Fruit fly (Drosophila melanogaster) whole organism, prepupa: ENCODE data around the gene Parg.

Experiments used
- CG10631 ChIP-seq: fragments of 200-800 bp; sonication (Bioruptor generic); optimal IDR thresholded peaks from 2 replicates; lab custom pipeline; 2016; ENCODE audit warnings: missing biosample characterization, missing genetic modification characterization
- CG10669 ChIP-seq: fragments of 200-800 bp; sonication (Bioruptor generic); optimal IDR thresholded peaks from 3 replicates; lab custom pipeline; 2018; ENCODE audit warnings: missing biosample characterization, mild to moderate bottlenecking, missing genetic modification characterization, moderate library complexity
- CG11762 ChIP-seq: fragments of 200-800 bp; sonication (Bioruptor generic); optimal IDR thresholded peaks from 3 replicates; lab custom pipeline; 2016; ENCODE audit warnings: missing biosample characterization, missing genetic modification characterization; ENCODE audit not compliant: insufficient read depth
- CG11902 ChIP-seq: fragments of 200-800 bp; sonication (Bioruptor generic); optimal IDR thresholded peaks from 3 replicates; lab custom pipeline; 2016; ENCODE audit warnings: missing biosample characterization, missing genetic modification characterization
- CG1621 ChIP-seq: fragments of 200-800 bp; sonication (Bioruptor generic); optimal IDR thresholded peaks from 3 replicates; lab custom pipeline; 2018; ENCODE audit warnings: missing biosample characterization, mild to moderate bottlenecking, missing genetic modification characterization
- CG16779 ChIP-seq: fragments of 200-800 bp; sonication (Bioruptor generic); optimal IDR thresholded peaks from 3 replicates; lab custom pipeline; 2017; ENCODE audit warnings: missing biosample characterization, mild to moderate bottlenecking, missing genetic modification characterization
- CG3032 ChIP-seq: fragments of 200-800 bp; optimal IDR thresholded peaks from 2 replicates; lab custom pipeline; 2019; ENCODE audit warnings: missing biosample characterization, mild to moderate bottlenecking, missing genetic modification characterization, moderate library complexity
- CG32006 ChIP-seq: fragments of 200-800 bp; sonication (Bioruptor generic); optimal IDR thresholded peaks from 3 replicates; lab custom pipeline; 2017; ENCODE audit warnings: missing biosample characterization, mild to moderate bottlenecking, missing genetic modification characterization
- CG34406 ChIP-seq: fragments of 200-800 bp; sonication (Bioruptor generic); optimal IDR thresholded peaks from 3 replicates; lab custom pipeline; 2016; ENCODE audit warnings: missing biosample characterization, missing genetic modification characterization
- CG3919 ChIP-seq: fragments of 200-800 bp; sonication (Bioruptor generic); optimal IDR thresholded peaks from 3 replicates; lab custom pipeline; 2016; ENCODE audit warnings: missing biosample characterization, missing genetic modification characterization
- CG4318 ChIP-seq: fragments of 200-800 bp; sonication (Bioruptor generic); optimal IDR thresholded peaks from 3 replicates; lab custom pipeline; 2017; ENCODE audit warnings: missing biosample characterization, mild to moderate bottlenecking, missing genetic modification characterization
- CG6163 ChIP-seq: fragments of 200-800 bp; sonication (Bioruptor generic); IDR thresholded peaks from 3 replicates; pipeline ENCODE4 v1.3.6; 2022; ENCODE audit warnings: missing biosample characterization, missing genetic modification characterization
- CG6276 ChIP-seq: fragments of 200-800 bp; sonication (Bioruptor generic); optimal IDR thresholded peaks from 2 replicates; lab custom pipeline; 2017; ENCODE audit warnings: missing biosample characterization, mild to moderate bottlenecking, missing genetic modification characterization
- CG6792 ChIP-seq: fragments of 200-800 bp; sonication (Bioruptor generic); optimal IDR thresholded peaks from 3 replicates; lab custom pipeline; 2016; ENCODE audit warnings: missing biosample characterization, missing genetic modification characterization
- CG6808 ChIP-seq: fragments of 200-800 bp; sonication (Bioruptor generic); optimal IDR thresholded peaks from 3 replicates; lab custom pipeline; 2017; ENCODE audit warnings: missing biosample characterization, missing genetic modification characterization, mild to moderate bottlenecking, moderate library complexity, missing genetic modification reagents
- CG6854 ChIP-seq: fragments of 200-800 bp; sonication (Bioruptor generic); optimal IDR thresholded peaks from 2 replicates; lab custom pipeline; 2017; ENCODE audit warnings: missing biosample characterization, mild to moderate bottlenecking, missing genetic modification characterization
- CG8119 ChIP-seq: fragments of 200-800 bp; sonication (Bioruptor generic); IDR thresholded peaks from 3 replicates; pipeline ENCODE4 v1.3.6; 2022; ENCODE audit warnings: missing biosample characterization, missing genetic modification characterization
- CG8632 ChIP-seq: fragments of 200-800 bp; sonication (Bioruptor generic); optimal IDR thresholded peaks from 3 replicates; lab custom pipeline; 2016; ENCODE audit warnings: missing biosample characterization, missing genetic modification characterization
- CG9139 ChIP-seq: fragments of 200-800 bp; sonication (Bioruptor generic); optimal IDR thresholded peaks from 3 replicates; lab custom pipeline; 2017; ENCODE audit warnings: missing biosample characterization, mild to moderate bottlenecking, missing genetic modification characterization
- Eip78C ChIP-seq: fragments of 200-800 bp; sonication (Bioruptor generic); peaks from one replicate; lab custom pipeline; 2016; ENCODE audit warnings: missing biosample characterization, missing genetic modification characterization
- Eip93F ChIP-seq: fragments of 200-800 bp; sonication (Bioruptor generic); optimal IDR thresholded peaks from 2 replicates; lab custom pipeline; 2016; ENCODE audit warnings: missing biosample characterization, mild to moderate bottlenecking, missing genetic modification characterization
- Ets21C ChIP-seq: fragments of 200-800 bp; sonication (Bioruptor generic); optimal IDR thresholded peaks from 3 replicates; lab custom pipeline; 2016; ENCODE audit warnings: missing biosample characterization, missing genetic modification characterization
- Gug ChIP-seq: fragments of 200-800 bp; sonication (Bioruptor generic); IDR thresholded peaks from 2 replicates; pipeline ENCODE4 v1.3.6; 2022; ENCODE audit warnings: missing biosample characterization, missing genetic modification characterization
- Hr38 ChIP-seq: sonication (Bioruptor generic); optimal IDR thresholded peaks from 2 replicates; lab custom pipeline; 2016; ENCODE audit warnings: missing biosample characterization, missing genetic modification characterization
- Hr39 ChIP-seq: fragments of 200-800 bp; sonication (Bioruptor generic); optimal IDR thresholded peaks from 2 replicates; lab custom pipeline; 2016; ENCODE audit warnings: missing biosample characterization, missing genetic modification characterization
- Hr4 ChIP-seq: fragments of 200-800 bp; sonication (Bioruptor generic); optimal IDR thresholded peaks from 3 replicates; lab custom pipeline; 2016; ENCODE audit warnings: missing biosample characterization, missing genetic modification characterization
- Met ChIP-seq: fragments of 200-800 bp; sonication (Bioruptor generic); optimal IDR thresholded peaks from 3 replicates; lab custom pipeline; 2016; ENCODE audit warnings: missing biosample characterization, missing genetic modification characterization
- OdsH ChIP-seq: fragments of 200-800 bp; sonication (Bioruptor generic); optimal IDR thresholded peaks from 3 replicates; lab custom pipeline; 2016; ENCODE audit warnings: missing biosample characterization, missing genetic modification characterization
- Smox ChIP-seq: fragments of 200-800 bp; sonication (Bioruptor generic); optimal IDR thresholded peaks from 3 replicates; lab custom pipeline; 2016; ENCODE audit warnings: missing biosample characterization, missing genetic modification characterization
- Sox14 ChIP-seq: fragments of 200-800 bp; sonication (Bioruptor generic); optimal IDR thresholded peaks from 3 replicates; lab custom pipeline; 2016; ENCODE audit warnings: missing biosample characterization, missing genetic modification characterization
- achi ChIP-seq: fragments of 200-800 bp; sonication (Bioruptor generic); optimal IDR thresholded peaks from 3 replicates; lab custom pipeline; 2016; ENCODE audit warnings: missing biosample characterization, missing genetic modification characterization
- acj6 ChIP-seq: fragments of 200-800 bp; sonication (Bioruptor generic); optimal IDR thresholded peaks from 3 replicates; lab custom pipeline; 2016; ENCODE audit warnings: missing biosample characterization, missing genetic modification characterization
- dac ChIP-seq: fragments of 200-800 bp; sonication (Bioruptor generic); optimal IDR thresholded peaks from 2 replicates; lab custom pipeline; 2017; ENCODE audit warnings: missing biosample characterization, mild to moderate bottlenecking, missing genetic modification characterization
- dsx ChIP-seq: fragments of 200-800 bp; optimal IDR thresholded peaks from 3 replicates; lab custom pipeline; 2019; ENCODE audit warnings: missing biosample characterization, mild to moderate bottlenecking, missing genetic modification characterization, moderate library complexity; ENCODE audit not compliant: poor library complexity, severe bottlenecking
- esn ChIP-seq: fragments of 200-800 bp; sonication (Bioruptor generic); optimal IDR thresholded peaks from 2 replicates; lab custom pipeline; 2016; ENCODE audit warnings: missing biosample characterization, mild to moderate bottlenecking, missing genetic modification characterization, moderate library complexity
- fd59A ChIP-seq: fragments of 200-800 bp; sonication (Bioruptor generic); optimal IDR thresholded peaks from 2 replicates; lab custom pipeline; 2017; ENCODE audit warnings: missing biosample characterization, mild to moderate bottlenecking, missing genetic modification characterization, missing genetic modification reagents
- fkh ChIP-seq: fragments of 200-800 bp; sonication (Bioruptor generic); optimal IDR thresholded peaks from 3 replicates; lab custom pipeline; 2017; ENCODE audit warnings: missing biosample characterization, mild to moderate bottlenecking, missing genetic modification characterization, moderate library complexity
- lz ChIP-seq: fragments of 200-800 bp; sonication (Bioruptor generic); optimal IDR thresholded peaks from 3 replicates; lab custom pipeline; 2016; ENCODE audit warnings: missing biosample characterization, missing genetic modification characterization
- net ChIP-seq: fragments of 200-800 bp; sonication (Bioruptor generic); optimal IDR thresholded peaks from 3 replicates; lab custom pipeline; 2016; ENCODE audit warnings: missing biosample characterization, missing genetic modification characterization
- pdm3 ChIP-seq: fragments of 200-800 bp; sonication (Bioruptor generic); optimal IDR thresholded peaks from 3 replicates; lab custom pipeline; 2016; ENCODE audit warnings: missing biosample characterization, missing genetic modification characterization
- salr ChIP-seq, 2 experiments: fragments of 200-800 bp; sonication (Bioruptor generic); optimal IDR thresholded peaks; 3 replicates each; lab custom pipeline; 2016 to 2018; ENCODE audit warnings: missing biosample characterization in 2 of 2, missing genetic modification characterization in 2 of 2, mild to moderate bottlenecking in 1 of 2
- spab ChIP-seq: fragments of 200-800 bp; sonication (Bioruptor generic); optimal IDR thresholded peaks from 2 replicates; lab custom pipeline; 2017; ENCODE audit warnings: missing biosample characterization, mild to moderate bottlenecking, missing genetic modification characterization, missing genetic modification reagents
- svp ChIP-seq: fragments of 200-800 bp; sonication (Bioruptor generic); peaks from one replicate; lab custom pipeline; 2016; ENCODE audit warnings: missing biosample characterization, missing genetic modification characterization
- topi ChIP-seq: fragments of 200-800 bp; sonication (Bioruptor generic); optimal IDR thresholded peaks from 3 replicates; lab custom pipeline; 2016; ENCODE audit warnings: missing biosample characterization, missing genetic modification characterization
- vri ChIP-seq: fragments of 200-800 bp; sonication (Bioruptor generic); optimal IDR thresholded peaks from 3 replicates; lab custom pipeline; 2016; ENCODE audit warnings: missing biosample characterization, mild to moderate bottlenecking, missing genetic modification characterization

Parg gene

DNA sequence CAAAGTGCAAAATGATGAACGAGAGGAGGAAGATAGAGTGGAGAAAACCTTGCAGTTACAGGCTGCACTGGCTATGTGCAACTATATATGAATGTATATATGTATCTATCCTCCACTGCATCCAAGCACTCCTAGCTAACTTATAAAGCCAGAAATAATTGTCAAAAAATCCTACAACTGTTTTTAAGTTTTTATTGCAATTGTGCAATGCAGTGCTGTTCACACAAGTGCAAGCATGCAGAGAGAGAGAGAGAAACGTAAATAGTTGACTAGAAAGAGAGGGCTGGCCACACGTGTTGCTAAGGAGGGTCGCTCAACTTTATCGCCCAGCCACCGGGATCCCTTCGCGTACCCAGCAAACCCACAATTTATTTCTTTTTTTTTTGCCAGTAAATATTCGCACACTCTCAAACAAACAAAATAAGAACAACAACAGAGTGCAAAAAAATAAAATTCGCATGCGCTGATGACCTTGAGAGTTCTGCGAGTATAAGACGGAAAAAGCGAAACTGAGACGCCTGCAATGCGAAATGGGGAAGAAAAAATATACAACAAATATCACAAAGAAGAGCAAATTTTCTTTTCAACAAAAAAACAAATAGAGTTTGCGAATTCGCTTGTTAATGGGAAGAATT lies 2.5 kb upstream of the Parg start (continued):
- TF ChIP-seq Met (peak; percentile 52), acj6 (GFP tag; lab: Kevin White, UChicago) (peak; percentile 79), Eip93F (GFP tag; lab: Kevin White, UChicago) (no peak), vri (GFP tag; lab: Kevin White, UChicago) (peak; percentile 76), fkh (no peak), CG3032 (tag; lab: Kevin White, UChicago) (peak; percentile 50), CG6276 (peak; percentile 58), dac (GFP tag; lab: Kevin White, UChicago) (peak; percentile 53), lz (GFP tag; lab: Kevin White, UChicago) (peak; percentile 46), CG9139 (GFP tag; lab: Kevin White, UChicago) (peak; percentile 55), CG32006 (peak; percentile 79), salr (GFP tag; optimal IDR thresholded peaks at IDR 0.05; lab: Kevin White, UChicago) (peak; percentile 62 to 71), Smox (GFP tag; lab: Kevin White, UChicago) (peak; percentile 45), CG6808 (GFP tag; lab: Kevin White, UChicago) (peak; percentile 80), dsx (GFP tag; lab: Kevin White, UChicago) (peak; percentile 70), Sox14 (GFP tag; lab: Kevin White, UChicago) (peak; percentile 77), topi (peak; percentile 63), net (GFP tag; lab: Kevin White, UChicago) (peak; percentile 75), achi (GFP tag; lab: Kevin White, UChicago) (peak; percentile 73), Gug (GFP tag; lab: Robert Waterston, UW) (peak; percentile 84), CG10631 (GFP tag; lab: Kevin White, UChicago) (peak; percentile 74), svp (GFP tag; lab: Kevin White, UChicago) (peak; percentile 85), CG10669 (GFP tag; lab: Kevin White, UChicago) (peak; percentile 81), CG11902 (peak; percentile 40), CG6854 (no peak), CG6163 (GFP tag; lab: Robert Waterston, UW) (peak; percentile 92), Hr39 (GFP tag; lab: Kevin White, UChicago) (peak; percentile 55), esn (GFP tag; lab: Kevin White, UChicago) (peak; percentile 55), OdsH (GFP tag; lab: Kevin White, UChicago) (peak; percentile 75), Hr4 (peak; percentile 83)
- TF ChIP-seq, all 60 proteins: peak for 54

- TF ChIP-seq CG34406 (GFP tag; lab: Kevin White, UChicago) (no peak), CG10669 (GFP tag; lab: Kevin White, UChicago) (no peak), CG32006 (peak; percentile 58), lz (GFP tag; lab: Kevin White, UChicago) (peak; percentile 46), Gug (GFP tag; lab: Robert Waterston, UW) (peak; percentile 23; the same call in 1 of the 2 replicates), CG1621 (no peak), Hr39 (GFP tag; lab: Kevin White, UChicago) (peak; percentile 61), CG3032 (tag; lab: Kevin White, UChicago) (no peak), Hr38 (GFP tag; lab: Kevin White, UChicago) (no peak), CG11762 (GFP tag; lab: Kevin White, UChicago) (no peak), CG8632 (GFP tag; lab: Kevin White, UChicago) (no peak), Eip78C (GFP tag; lab: Kevin White, UChicago) (peak; percentile 77), achi (GFP tag; lab: Kevin White, UChicago) (peak; percentile 41), vri (GFP tag; lab: Kevin White, UChicago) (peak; percentile 52), CG3919 (peak; percentile 16), CG8119 (GFP tag; lab: Robert Waterston, UW) (peak; percentile 63), salr (GFP tag; optimal IDR thresholded peaks at IDR 0.05; lab: Kevin White, UChicago) (no peak), fd59A (GFP tag; lab: Kevin White, UChicago) (no peak), CG16779 (tag; lab: Kevin White, UChicago) (peak; percentile 19), CG4318 (GFP tag; lab: Kevin White, UChicago) (no peak), CG6792 (GFP tag; lab: Kevin White, UChicago) (no peak), spab (GFP tag; lab: Kevin White, UChicago) (no peak), dac (GFP tag; lab: Kevin White, UChicago) (peak; percentile 35), pdm3 (GFP tag; lab: Kevin White, UChicago) (peak; percentile 24), Ets21C (GFP tag; lab: Kevin White, UChicago) (peak; percentile 27), CG6808 (GFP tag; lab: Kevin White, UChicago) (peak; percentile 64), CG6854 (peak; percentile 57), Smox (GFP tag; lab: Kevin White, UChicago) (peak; percentile 23), topi (peak; percentile 18)
Observed at dm6 chrX:3672095-3672995, 1.0 kb upstream of the Parg start.
